Worm (Caenorhabditis elegans): ENCODE measurements around the gene uev-2.

Gene uev-2

ce11 chrIII:5582766-5583165 lies at the start of gene uev-2, which contains the start of gene F56D2.8:
TSS of gene uev-2 (plus strand) at chrIII:5583125.
TSS of gene F56D2.8 (minus strand) at chrIII:5582866.
- TF ChIP-seq mep-1 (tag; optimal IDR thresholded peaks at IDR 0.05) (no peak), lim-7 (GFP tag; IDR thresholded peaks at IDR 0.05) (no peak), zag-1 (tag; optimal IDR thresholded peaks at IDR 0.05) (no peak), ces-1 (GFP tag; optimal IDR thresholded peaks at IDR 0.05) (no peak), ceh-20 (GFP tag; IDR thresholded peaks at IDR 0.05) (no peak), skn-1 (tag; optimal IDR thresholded peaks at IDR 0.05) (no peak), daf-8 (GFP tag; IDR thresholded peaks at IDR 0.05) (no peak), nhr-11 (tag; optimal IDR thresholded peaks at IDR 0.05) (no peak), pqm-1 (tag; optimal IDR thresholded peaks at IDR 0.05) (no peak), F49E8.2 (tag; optimal IDR thresholded peaks at IDR 0.05; ENCODE audit: borderline replicate concordance) (no peak), madf-5 (GFP tag; IDR thresholded peaks at IDR 0.05) (no peak), T20F7.1 (GFP tag; optimal IDR thresholded peaks at IDR 0.05) (no peak), ztf-11 (tag; optimal IDR thresholded peaks at IDR 0.05) (no peak), duxl-1 (tag; optimal IDR thresholded peaks at IDR 0.05; ENCODE audit: poor library complexity) (no peak), hmg-1.1 (GFP tag; IDR thresholded peaks at IDR 0.05) (no peak), tag-97 (GFP tag; IDR thresholded peaks at IDR 0.05) (no peak), snpc-4 (tag; optimal IDR thresholded peaks at IDR 0.05) (no peak), hlh-11 (tag; optimal IDR thresholded peaks at IDR 0.05) (no peak)

ce11 chrIII:5541777-5542176 lies 41.1 kb upstream of the uev-2 start:
- TF ChIP-seq zfp-2 (tag; optimal IDR thresholded peaks at IDR 0.05): no peak
- TF ChIP-seq aha-1 (tag): peak; percentile 11
- peak; percentile 32 for TF ChIP-seq gei-8 (GFP tag; optimal IDR thresholded peaks at IDR 0.05)
- peak; percentile 10 for TF ChIP-seq hlh-11 (tag; optimal IDR thresholded peaks at IDR 0.05)
- no peak for TF ChIP-seq F10B5.3 (tag; optimal IDR thresholded peaks at IDR 0.05)
- no peak for TF ChIP-seq nhr-111 (GFP tag; optimal IDR thresholded peaks at IDR 0.05)

ce11 chrIII:5543050-5543449 lies 39.9 kb upstream of the uev-2 start, which contains the start of gene D1044.6:
TSS of gene D1044.6 (minus strand) at chrIII:5543177.
- TF ChIP-seq nhr-10 (tag; optimal IDR thresholded peaks at IDR 0.05): no peak
- no peak for TF ChIP-seq pqm-1 (tag; optimal IDR thresholded peaks at IDR 0.05)
- no peak for TF ChIP-seq dmd-6 (GFP tag; IDR thresholded peaks at IDR 0.05)
- no peak for TF ChIP-seq fkh-10 (GFP tag; optimal IDR thresholded peaks at IDR 0.05)
- no peak for TF ChIP-seq lin-1 (GFP tag; IDR thresholded peaks at IDR 0.05)
- no peak for TF ChIP-seq spr-1 (tag; optimal IDR thresholded peaks at IDR 0.05)
- no peak for TF ChIP-seq php-3 (GFP tag; IDR thresholded peaks at IDR 0.05)
- TF ChIP-seq nhr-41 (GFP tag; IDR thresholded peaks at IDR 0.05): no peak

ce11 chrIII:5543727-5544345 lies 39.1 kb upstream of the uev-2 start, which contains the start of gene D1044.1:
TSS of gene D1044.1 (plus strand) at chrIII:5544295.
- 0 out of 2 replicates have a peak, but pooled peaks have one; percentile 51 for TF ChIP-seq Y48G9A.11 (GFP tag; IDR thresholded peaks at IDR 0.05)
- TF ChIP-seq lin-13 (GFP tag; optimal IDR thresholded peaks at IDR 0.05): no peak
- no peak for TF ChIP-seq spr-1 (tag; optimal IDR thresholded peaks at IDR 0.05)

ce11 chrIII:5546309-5546708 lies 36.6 kb upstream of the uev-2 start:
- no peak for TF ChIP-seq lin-1 (GFP tag; IDR thresholded peaks at IDR 0.05)
- no peak for TF ChIP-seq nhr-237 (tag; optimal IDR thresholded peaks at IDR 0.05)
- TF ChIP-seq mxl-3 (GFP tag; optimal IDR thresholded peaks at IDR 0.05): no peak
- no peak for TF ChIP-seq Y48G9A.11 (GFP tag; IDR thresholded peaks at IDR 0.05)
- TF ChIP-seq ceh-44 (GFP tag; IDR thresholded peaks at IDR 0.05): no peak
- TF ChIP-seq F10B5.3 (tag; optimal IDR thresholded peaks at IDR 0.05): no peak
- TF ChIP-seq daf-19 (GFP tag; conservative IDR thresholded peaks at IDR 0.05): no peak
- TF ChIP-seq nhr-6 (tag; optimal IDR thresholded peaks at IDR 0.05): no peak
- peak; percentile 38 for TF ChIP-seq dve-1 (tag; optimal IDR thresholded peaks at IDR 0.05; ENCODE audit: insufficient read depth)
- TF ChIP-seq F37D6.2 (tag; optimal IDR thresholded peaks at IDR 0.05): no peak
- no peak for TF ChIP-seq rbr-2 (tag; optimal IDR thresholded peaks at IDR 0.05)
- no peak for TF ChIP-seq lin-15B (tag; optimal IDR thresholded peaks at IDR 0.05)
- peak; percentile 2 for TF ChIP-seq hlh-30 (tag; optimal IDR thresholded peaks at IDR 0.05; ENCODE audit: insufficient read depth)
- TF ChIP-seq nhr-11 (tag; optimal IDR thresholded peaks at IDR 0.05): no peak
- no peak for TF ChIP-seq F26F4.8 (GFP tag; conservative IDR thresholded peaks at IDR 0.05)
- no peak for TF ChIP-seq gei-8 (GFP tag; optimal IDR thresholded peaks at IDR 0.05)
- no peak for TF ChIP-seq nhr-42 (GFP tag; IDR thresholded peaks at IDR 0.05)
- TF ChIP-seq nhr-28 (tag; optimal IDR thresholded peaks at IDR 0.05): peak; percentile 49
- TF ChIP-seq ceh-20 (GFP tag; IDR thresholded peaks at IDR 0.05): no peak
- no peak for TF ChIP-seq snpc-4 (tag; optimal IDR thresholded peaks at IDR 0.05)
